Fruit fly (Drosophila melanogaster) whole organism, embryonic: ENCODE data around the gene CG9483.
A peak's percentile ranks its signal among the peaks of the same experiment; 100 is the strongest.

Experiments
- Ada2b ChIP-seq: fragments of 200-800 bp; sonication (Bioruptor generic); IDR thresholded peaks from 2 replicates; pipeline ENCODE4 v1.3.6; 2022; ENCODE audit warnings: missing biosample characterization, missing genetic modification characterization
- Atf6 ChIP-seq: fragments of 200-800 bp; sonication (Bioruptor generic); IDR thresholded peaks from 2 replicates; pipeline ENCODE4 v1.3.6; 2022; ENCODE audit warnings: missing biosample characterization, missing genetic modification characterization
- Awh ChIP-seq: fragments of 200-800 bp; sonication (Bioruptor generic); IDR thresholded peaks from 2 replicates; pipeline ENCODE4, ENCODE4 v1.3.6; 2022; ENCODE audit warnings: missing biosample characterization, missing genetic modification characterization
- Blimp-1 ChIP-seq: fragments of 200-800 bp; sonication (Bioruptor generic); optimal IDR thresholded peaks from 3 replicates; lab custom pipeline; 2018; ENCODE audit warnings: missing biosample characterization, missing genetic modification characterization, mild to moderate bottlenecking, moderate library complexity, missing genetic modification reagents
- C15 ChIP-seq: fragments of 200-800 bp; sonication (Bioruptor generic); IDR thresholded peaks from 3 replicates; pipeline ENCODE4 v1.3.6; 2022; ENCODE audit warnings: missing biosample characterization, missing genetic modification characterization
- CG10274 ChIP-seq: fragments of 200-800 bp; sonication (Bioruptor generic); optimal IDR thresholded peaks from 3 replicates; lab custom pipeline; 2017; ENCODE audit warnings: missing biosample characterization, mild to moderate bottlenecking, missing genetic modification characterization
- CG10565 ChIP-seq: fragments of 200-800 bp; sonication (Bioruptor generic); optimal IDR thresholded peaks from 3 replicates; lab custom pipeline; 2016; ENCODE audit warnings: missing biosample characterization, mild to moderate bottlenecking, missing genetic modification characterization
- CG11247 ChIP-seq: fragments of 200-800 bp; sonication (Bioruptor generic); IDR thresholded peaks from 2 replicates; pipeline ENCODE4 v1.3.6; 2022; ENCODE audit warnings: missing biosample characterization, missing genetic modification characterization
- CG13775 ChIP-seq: fragments of 200-800 bp; sonication (Bioruptor generic); optimal IDR thresholded peaks from 3 replicates; lab custom pipeline; 2017; ENCODE audit warnings: missing biosample characterization, mild to moderate bottlenecking, missing genetic modification characterization
- CG14014 ChIP-seq: fragments of 200-800 bp; sonication (Bioruptor generic); IDR thresholded peaks from 2 replicates; pipeline ENCODE4 v1.3.6; 2022; ENCODE audit warnings: missing biosample characterization, missing genetic modification characterization
- CG14710 ChIP-seq: fragments of 200-800 bp; sonication (Bioruptor generic); optimal IDR thresholded peaks from 3 replicates; lab custom pipeline; 2019; ENCODE audit warnings: missing biosample characterization, mild to moderate bottlenecking, missing genetic modification characterization, moderate library complexity
- CG1602 ChIP-seq: fragments of 200-800 bp; sonication (Bioruptor generic); optimal IDR thresholded peaks from 3 replicates; lab custom pipeline; 2016; ENCODE audit warnings: missing biosample characterization, missing genetic modification characterization
- CG16779 ChIP-seq: fragments of 200-800 bp; sonication (Bioruptor generic); IDR thresholded peaks from 2 replicates; pipeline ENCODE4 v1.3.6; 2022; ENCODE audit warnings: missing biosample characterization, missing genetic modification characterization
- CG16815 ChIP-seq: fragments of 200-800 bp; sonication (Bioruptor generic); optimal IDR thresholded peaks from 3 replicates; lab custom pipeline; 2017; ENCODE audit warnings: missing biosample characterization, mild to moderate bottlenecking, missing genetic modification characterization
- CG17359 ChIP-seq: fragments of 200-800 bp; sonication (Bioruptor generic); optimal IDR thresholded peaks from 3 replicates; lab custom pipeline; 2018; ENCODE audit warnings: missing biosample characterization, mild to moderate bottlenecking, missing genetic modification characterization, moderate library complexity
- CG17612 ChIP-seq: fragments of 200-800 bp; sonication (Bioruptor generic); IDR thresholded peaks from 2 replicates; pipeline ENCODE4 v1.3.6; 2022; ENCODE audit warnings: missing biosample characterization, missing genetic modification characterization
- CG17829 ChIP-seq: fragments of 200-800 bp; optimal IDR thresholded peaks from 2 replicates; lab custom pipeline; 2019; ENCODE audit warnings: missing biosample characterization, mild to moderate bottlenecking, missing genetic modification characterization, moderate library complexity
- CG2120 ChIP-seq: fragments of 200-800 bp; sonication (Bioruptor generic); optimal IDR thresholded peaks from 3 replicates; lab custom pipeline; 2016; ENCODE audit warnings: missing biosample characterization, missing genetic modification characterization
- CG31441 ChIP-seq: fragments of 200-800 bp; sonication (Bioruptor generic); IDR thresholded peaks from 2 replicates; pipeline ENCODE4 v1.3.6; 2022; ENCODE audit warnings: missing biosample characterization, missing genetic modification characterization
- CG32767 ChIP-seq: fragments of 200-800 bp; sonication (Bioruptor generic); IDR thresholded peaks from 2 replicates; pipeline ENCODE4 v1.3.6; 2022; ENCODE audit warnings: missing biosample characterization, missing genetic modification characterization
- CG4424 ChIP-seq: fragments of 200-800 bp; sonication (Bioruptor generic); optimal IDR thresholded peaks from 3 replicates; lab custom pipeline; 2016; ENCODE audit warnings: missing biosample characterization, missing genetic modification characterization
- CG4730 ChIP-seq: fragments of 200-800 bp; sonication (Bioruptor generic); IDR thresholded peaks from 2 replicates; pipeline ENCODE4 v1.3.6; 2022; ENCODE audit warnings: missing biosample characterization, missing genetic modification characterization
- CG6175 ChIP-seq: fragments of 200-800 bp; sonication (Bioruptor generic); IDR thresholded peaks from 3 replicates; pipeline ENCODE4 v1.3.6; 2022; ENCODE audit warnings: missing biosample characterization, missing genetic modification characterization
- CG6813 ChIP-seq: fragments of 200-800 bp; sonication (Bioruptor generic); optimal IDR thresholded peaks from 2 replicates; lab custom pipeline; 2017; ENCODE audit warnings: missing biosample characterization, missing genetic modification characterization, mild to moderate bottlenecking, moderate library complexity, missing genetic modification reagents
- CG7271 ChIP-seq: fragments of 200-800 bp; sonication (Bioruptor generic); optimal IDR thresholded peaks from 2 replicates; lab custom pipeline; 2018; ENCODE audit warnings: missing biosample characterization, mild to moderate bottlenecking, missing genetic modification characterization, moderate library complexity
- CG8290 ChIP-seq, 3 experiments: fragments of 200-800 bp; sonication (Bioruptor generic); optimal IDR thresholded peaks; 2 replicates each; lab custom pipeline; 2016 to 2019; ENCODE audit warnings: missing biosample characterization in 3 of 3, missing genetic modification characterization in 3 of 3, mild to moderate bottlenecking in 2 of 3, moderate library complexity in 1 of 3
- CG9609 ChIP-seq: fragments of 200-800 bp; sonication (Bioruptor generic); optimal IDR thresholded peaks from 3 replicates; lab custom pipeline; 2016; ENCODE audit warnings: missing biosample characterization, missing genetic modification characterization
- Camta ChIP-seq: fragments of 200-800 bp; sonication (Bioruptor generic); optimal IDR thresholded peaks from 2 replicates; lab custom pipeline; 2016; ENCODE audit warnings: missing biosample characterization, missing genetic modification characterization
- Dek ChIP-seq: fragments of 200-800 bp; sonication (Bioruptor generic); optimal IDR thresholded peaks from 3 replicates; lab custom pipeline; 2019; ENCODE audit warnings: missing biosample characterization, mild to moderate bottlenecking, missing genetic modification characterization, moderate library complexity
- Fer2 ChIP-seq: fragments of 200-800 bp; sonication (Bioruptor generic); optimal IDR thresholded peaks from 2 replicates; lab custom pipeline; 2018; ENCODE audit warnings: missing biosample characterization, mild to moderate bottlenecking, missing genetic modification characterization, moderate library complexity
- Hr39 ChIP-seq: fragments of >200 bp; optimal IDR thresholded peaks from 2 replicates; lab custom pipeline; 2017
- Jarid2 ChIP-seq: fragments of 200-800 bp; sonication (Bioruptor generic); optimal IDR thresholded peaks from 3 replicates; lab custom pipeline; 2017; ENCODE audit warnings: mild to moderate bottlenecking, missing biosample characterization, missing genetic modification reagents, missing genetic modification characterization
- Lhr ChIP-seq: fragments of 200-800 bp; sonication (Bioruptor generic); optimal IDR thresholded peaks from 3 replicates; lab custom pipeline; 2017; ENCODE audit warnings: mild to moderate bottlenecking, missing biosample characterization, missing genetic modification reagents, missing genetic modification characterization
- Lim3 ChIP-seq: fragments of 200-800 bp; sonication (Bioruptor generic); IDR thresholded peaks from 2 replicates; pipeline ENCODE4 v1.3.6; 2022; ENCODE audit warnings: missing biosample characterization, missing genetic modification characterization
- MTF-1 ChIP-seq: fragments of 200-800 bp; sonication (Bioruptor generic); optimal IDR thresholded peaks from 2 replicates; lab custom pipeline; 2018; ENCODE audit warnings: missing biosample characterization, mild to moderate bottlenecking, missing genetic modification characterization, borderline replicate concordance
- Oaz ChIP-seq: fragments of 200-800 bp; sonication (Bioruptor generic); IDR thresholded peaks from 2 replicates; pipeline ENCODE4 v1.3.6; 2022; ENCODE audit warnings: missing biosample characterization, missing genetic modification characterization
- PHDP ChIP-seq: fragments of 200-800 bp; sonication (Bioruptor generic); optimal IDR thresholded peaks from 3 replicates; lab custom pipeline; 2018; ENCODE audit warnings: missing biosample characterization, mild to moderate bottlenecking, missing genetic modification characterization, moderate library complexity
- Ptx1 ChIP-seq: fragments of 200-800 bp; sonication (Bioruptor generic); IDR thresholded peaks from 2 replicates; pipeline ENCODE4 v1.3.6; 2022; ENCODE audit warnings: missing biosample characterization, missing genetic modification characterization
- Stat92E ChIP-seq, 3 experiments: fragments of >200 bp in 2 of 3; fragments of 200-800 bp in 1 of 3; sonication (Bioruptor generic) in 1 of 3; optimal IDR thresholded peaks; 2 replicates each; lab custom pipeline; 2017 to 2019; ENCODE audit warnings: missing biosample characterization in 3 of 3, missing genetic modification characterization in 3 of 3, mild to moderate bottlenecking in 1 of 3, moderate library complexity in 1 of 3
- Trl ChIP-seq, 3 experiments: fragments of >200 bp in 2 of 3; fragments of 200-800 bp in 1 of 3; sonication (Bioruptor generic) in 1 of 3; optimal IDR thresholded peaks; 2 replicates in 1 of 3; 3 replicates in 2 of 3; lab custom pipeline; 2016 to 2017; ENCODE audit warnings: missing biosample characterization in 1 of 3, missing genetic modification characterization in 1 of 3
- corto ChIP-seq: fragments of 200-800 bp; sonication (Bioruptor generic); optimal IDR thresholded peaks from 2 replicates; lab custom pipeline; 2016; ENCODE audit warnings: missing biosample characterization, mild to moderate bottlenecking, missing genetic modification characterization, moderate library complexity
- dm ChIP-seq: fragments of 200-800 bp; sonication (Bioruptor generic); optimal IDR thresholded peaks from 3 replicates; lab custom pipeline; 2016; ENCODE audit warnings: missing biosample characterization, missing genetic modification characterization
- hth ChIP-seq: fragments of >200 bp; optimal IDR thresholded peaks from 2 replicates; lab custom pipeline; 2017; ENCODE audit warnings: inconsistent platforms
- klu ChIP-seq: fragments of 200-800 bp; sonication (Bioruptor generic); IDR thresholded peaks from 2 replicates; pipeline ENCODE4 v1.3.6; 2022; ENCODE audit warnings: missing biosample characterization, missing genetic modification characterization
- lbe ChIP-seq: fragments of 200-800 bp; sonication (Bioruptor generic); optimal IDR thresholded peaks from 2 replicates; lab custom pipeline; 2016; ENCODE audit warnings: missing biosample characterization, mild to moderate bottlenecking, missing genetic modification characterization
- phol ChIP-seq: fragments of 200-800 bp; sonication (Bioruptor generic); optimal IDR thresholded peaks from 3 replicates; lab custom pipeline; 2018; ENCODE audit warnings: missing biosample characterization, mild to moderate bottlenecking, missing genetic modification characterization, moderate library complexity
- repo ChIP-seq: fragments of 200-800 bp; sonication (Bioruptor generic); optimal IDR thresholded peaks from 2 replicates; lab custom pipeline; 2016; ENCODE audit warnings: missing biosample characterization, missing genetic modification characterization
- ssp ChIP-seq: fragments of 200-800 bp; sonication (Bioruptor generic); IDR thresholded peaks from 2 replicates; pipeline ENCODE4 v1.3.6; 2022; ENCODE audit warnings: missing biosample characterization, missing genetic modification characterization
- z ChIP-seq: fragments of 200-800 bp; sonication (Bioruptor generic); IDR thresholded peaks from 3 replicates; pipeline ENCODE4 v1.3.6; 2022; ENCODE audit warnings: missing biosample characterization, missing genetic modification characterization
- zen ChIP-seq: fragments of 200-800 bp; sonication (Bioruptor generic); optimal IDR thresholded peaks from 3 replicates; lab custom pipeline; 2018; ENCODE audit warnings: missing biosample characterization, mild to moderate bottlenecking, missing genetic modification characterization, moderate library complexity

Gene CG9483

DNA sequence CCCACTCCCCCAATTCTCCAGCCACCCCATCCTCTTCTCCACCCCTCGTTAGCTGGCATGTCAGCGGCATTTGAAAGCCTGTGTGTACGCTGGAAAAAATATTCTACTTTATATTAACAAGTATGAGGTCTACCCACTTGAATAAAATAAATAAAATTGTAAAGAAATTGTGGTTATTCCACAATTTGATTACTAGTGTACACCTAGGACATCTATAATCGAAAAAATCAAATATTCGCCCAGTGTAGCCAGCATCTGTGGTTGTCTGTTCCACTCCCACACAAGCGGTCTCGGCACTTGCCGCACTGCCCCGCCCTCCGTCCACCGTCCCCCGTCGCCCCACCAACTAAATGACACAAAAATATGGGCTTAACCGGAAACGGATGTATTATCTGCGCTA is 5.8 kb upstream of the CG9483 start (continued):
- TF ChIP-seq CG16815 (GFP tag; lab: Kevin White, UChicago) (peak; percentile 59), Lhr (GFP tag; lab: Kevin White, UChicago) (peak; percentile 29), repo (peak; percentile 27), C15 (GFP tag; lab: Robert Waterston, UW) (no peak), lbe (GFP tag; lab: Kevin White, UChicago) (no peak), CG4730 (GFP tag; lab: Robert Waterston, UW) (peak; percentile 64), CG6813 (peak; percentile 54), CG17359 (peak; percentile 78), Stat92E (GFP tag; optimal IDR thresholded peaks at IDR 0.05; lab: Kevin White, UChicago) (peak in 1 of 3 experiments; percentile 40), Camta (no peak), Jarid2 (peak; percentile 50), CG32767 (peak; percentile 29; the same call in 1 of the 2 replicates), CG13775 (peak; percentile 42), CG4424 (GFP tag; lab: Kevin White, UChicago) (peak; percentile 88), Dek (tag; lab: Kevin White, UChicago) (peak; percentile 9), Awh (GFP tag; lab: Robert Waterston, UW) (peak; percentile 73), CG14014 (GFP tag; lab: Robert Waterston, UW) (peak; percentile 65), CG9609 (GFP tag; lab: Kevin White, UChicago) (peak; percentile 3), Blimp-1 (GFP tag; lab: Kevin White, UChicago) (peak; percentile 81), MTF-1 (peak; percentile 33), CG1602 (GFP tag; lab: Kevin White, UChicago) (peak; percentile 44), Trl (optimal IDR thresholded peaks at IDR 0.05; lab: Kevin White, UChicago) (no peak), Trl (GFP tag; optimal IDR thresholded peaks at IDR 0.05; lab: Kevin White, UChicago) (peak; percentile 54), dm (GFP tag; lab: Kevin White, UChicago) (no peak), z (GFP tag; lab: Robert Waterston, UW) (0 out of 3 replicates have a peak, but pooled peaks have one; percentile 13), zen (tag; lab: Kevin White, UChicago) (peak; percentile 28), CG31441 (GFP tag; lab: Robert Waterston, UW) (peak; percentile 78), Fer2 (tag; lab: Kevin White, UChicago) (peak; percentile 11), CG7271 (tag; lab: Kevin White, UChicago) (no peak), CG10274 (peak; percentile 29), ssp (GFP tag; lab: Robert Waterston, UW) (peak; percentile 63), CG11247 (GFP tag; lab: Robert Waterston, UW) (peak; percentile 35; the same call in 1 of the 2 replicates), Hr39 (no peak), CG17829 (tag; lab: Kevin White, UChicago) (peak; percentile 75), Oaz (peak; percentile 38; the same call in 1 of the 2 replicates), corto (GFP tag; lab: Kevin White, UChicago) (no peak), hth (lab: Kevin White, UChicago) (no peak), CG8290 (GFP tag; optimal IDR thresholded peaks at IDR 0.05; lab: Kevin White, UChicago) (peak; percentile 34), CG8290 (tag; optimal IDR thresholded peaks at IDR 0.05; lab: Kevin White, UChicago) (no peak), CG2120 (GFP tag; lab: Kevin White, UChicago) (peak; percentile 13), Ptx1 (GFP tag; lab: Robert Waterston, UW) (peak; percentile 77), CG14710 (tag; lab: Kevin White, UChicago) (peak; percentile 79), Ada2b (GFP tag; lab: Robert Waterston, UW) (peak; percentile 66), phol (tag; lab: Kevin White, UChicago) (peak; percentile 84), CG6175 (GFP tag; lab: Robert Waterston, UW) (no peak), klu (GFP tag; lab: Robert Waterston, UW) (0 out of 2 replicates have a peak, but pooled peaks have one; percentile 22), CG10565 (GFP tag; lab: Kevin White, UChicago) (no peak), CG17612 (GFP tag; lab: Robert Waterston, UW) (peak; percentile 48; the same call in 1 of the 2 replicates), Atf6 (GFP tag; lab: Robert Waterston, UW) (peak; percentile 42; the same call in 1 of the 2 replicates), PHDP (tag; lab: Kevin White, UChicago) (peak; percentile 56), CG16779 (GFP tag; lab: Robert Waterston, UW) (no peak), Lim3 (GFP tag; lab: Robert Waterston, UW) (no peak)
